Fruit fly (Drosophila melanogaster): Measurements from ENCODE around the gene CG13280.
A peak's percentile ranks its signal among the peaks of the same experiment; 100 is the strongest.

DNA sequence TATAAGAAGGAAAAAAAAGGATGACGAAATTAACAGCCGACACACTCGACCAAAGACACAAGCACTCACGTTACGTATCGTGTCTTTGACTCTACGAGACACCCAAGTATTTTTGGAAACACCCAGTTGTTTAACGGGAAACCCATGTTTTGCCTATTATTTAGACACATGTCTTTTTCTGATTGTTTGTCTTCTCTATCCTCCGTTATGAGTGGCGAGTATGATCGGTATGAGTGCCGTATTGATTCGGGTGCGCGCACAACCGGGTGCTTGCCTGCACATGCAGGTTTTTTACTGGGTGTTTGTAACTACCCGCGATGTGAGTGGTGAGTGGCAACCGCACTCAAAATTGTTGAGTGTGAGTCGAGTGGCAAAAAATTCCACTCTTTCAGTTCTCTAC is 38.2 kb upstream of the CG13280 start:
- TF ChIP-seq CG30020 (tag; optimal IDR thresholded peaks at IDR 0.05) = no peak
- TF ChIP-seq Pdp1 (GFP tag; optimal IDR thresholded peaks at IDR 0.05) = no peak
- TF ChIP-seq inv (GFP tag; IDR thresholded peaks at IDR 0.05; ENCODE audit: partially characterized antibody) = no peak
- no peak for TF ChIP-seq Ptx1 (GFP tag; IDR thresholded peaks at IDR 0.05)
- peak; percentile 98 for TF ChIP-seq CG2199 (GFP tag; IDR thresholded peaks at IDR 0.05)
- TF ChIP-seq Gsc (GFP tag; IDR thresholded peaks at IDR 0.05) = no peak
- no peak for TF ChIP-seq CG6765 (GFP tag; optimal IDR thresholded peaks at IDR 0.05)
- TF ChIP-seq CHES-1-like (GFP tag; optimal IDR thresholded peaks at IDR 0.05) = no peak
- TF ChIP-seq CG1602 (GFP tag; optimal IDR thresholded peaks at IDR 0.05) = no peak

Data from whole organism, embryonic.